Fruit fly (Drosophila melanogaster) whole organism, embryonic: ENCODE data around the gene CG31205.

ENCODE experiments used
- B-H2 ChIP-seq: fragments of 200-800 bp; sonication (Bioruptor generic); optimal IDR thresholded peaks from 2 replicates; lab custom pipeline; 2018; ENCODE audit warnings: missing biosample characterization, mild to moderate bottlenecking, missing genetic modification characterization
- Bteb2 ChIP-seq: fragments of 200-800 bp; sonication (Bioruptor generic); optimal IDR thresholded peaks from 2 replicates; lab custom pipeline; 2016; ENCODE audit warnings: missing biosample characterization, missing genetic modification characterization
- CG10274 ChIP-seq: fragments of 200-800 bp; sonication (Bioruptor generic); optimal IDR thresholded peaks from 3 replicates; lab custom pipeline; 2017; ENCODE audit warnings: missing biosample characterization, mild to moderate bottlenecking, missing genetic modification characterization
- CG10565 ChIP-seq: fragments of 200-800 bp; sonication (Bioruptor generic); optimal IDR thresholded peaks from 3 replicates; lab custom pipeline; 2016; ENCODE audit warnings: missing biosample characterization, mild to moderate bottlenecking, missing genetic modification characterization
- CG10959 ChIP-seq: fragments of 200-800 bp; sonication (Bioruptor generic); IDR thresholded peaks from 2 replicates; pipeline ENCODE4 v1.3.6; 2022; ENCODE audit warnings: missing biosample characterization, missing genetic modification characterization
- CG12155 ChIP-seq: fragments of 200-800 bp; sonication (Bioruptor generic); optimal IDR thresholded peaks from 3 replicates; lab custom pipeline; 2016; ENCODE audit warnings: missing biosample characterization, missing genetic modification characterization
- CG12744 ChIP-seq: fragments of 200-800 bp; sonication (Bioruptor generic); optimal IDR thresholded peaks from 2 replicates; lab custom pipeline; 2016; ENCODE audit warnings: missing biosample characterization, missing genetic modification characterization
- CG14667 ChIP-seq: fragments of 200-800 bp; sonication (Bioruptor generic); IDR thresholded peaks from 2 replicates; pipeline ENCODE4 v1.3.6; 2022; ENCODE audit warnings: missing biosample characterization, missing genetic modification characterization
- CG15011 ChIP-seq: fragments of 200-800 bp; sonication (Bioruptor generic); optimal IDR thresholded peaks from 3 replicates; lab custom pipeline; 2018; ENCODE audit warnings: missing biosample characterization, mild to moderate bottlenecking, missing genetic modification characterization
- CG1603 ChIP-seq: fragments of 200-800 bp; sonication (Bioruptor generic); optimal IDR thresholded peaks from 2 replicates; lab custom pipeline; 2019; ENCODE audit warnings: missing biosample characterization, mild to moderate bottlenecking, missing genetic modification characterization, moderate library complexity
- CG16813 ChIP-seq: fragments of 200-800 bp; sonication (Bioruptor generic); IDR thresholded peaks from 3 replicates; pipeline ENCODE4 v1.3.6; 2022; ENCODE audit warnings: missing biosample characterization, missing genetic modification characterization; ENCODE audit not compliant: partially characterized antibody
- CG16863 ChIP-seq: fragments of 200-800 bp; sonication (Bioruptor generic); optimal IDR thresholded peaks from 3 replicates; lab custom pipeline; 2016; ENCODE audit warnings: missing biosample characterization, missing genetic modification characterization
- CG17829 ChIP-seq: fragments of 200-800 bp; optimal IDR thresholded peaks from 2 replicates; lab custom pipeline; 2019; ENCODE audit warnings: missing biosample characterization, mild to moderate bottlenecking, missing genetic modification characterization, moderate library complexity
- CG17912 ChIP-seq: fragments of 200-800 bp; sonication (Bioruptor generic); optimal IDR thresholded peaks from 2 replicates; lab custom pipeline; 2018; ENCODE audit warnings: missing biosample characterization, mild to moderate bottlenecking, missing genetic modification characterization
- CG31224 ChIP-seq: fragments of 200-800 bp; sonication (Bioruptor generic); IDR thresholded peaks from 2 replicates; pipeline ENCODE4 v1.3.6; 2022; ENCODE audit warnings: missing biosample characterization, missing genetic modification characterization
- CG3407 ChIP-seq: fragments of 200-800 bp; sonication (Bioruptor generic); optimal IDR thresholded peaks from 2 replicates; lab custom pipeline; 2018; ENCODE audit warnings: missing biosample characterization, mild to moderate bottlenecking, missing genetic modification characterization
- CG4617 ChIP-seq: fragments of 200-800 bp; sonication (Bioruptor generic); optimal IDR thresholded peaks from 3 replicates; lab custom pipeline; 2016; ENCODE audit warnings: missing biosample characterization, missing genetic modification characterization, borderline replicate concordance
- CG5245 ChIP-seq: fragments of 200-800 bp; sonication (Bioruptor generic); optimal IDR thresholded peaks from 3 replicates; lab custom pipeline; 2016; ENCODE audit warnings: missing biosample characterization, missing genetic modification characterization
- CG6683 ChIP-seq: fragments of 200-800 bp; sonication (Bioruptor generic); optimal IDR thresholded peaks from 2 replicates; lab custom pipeline; 2017; ENCODE audit warnings: missing biosample characterization, mild to moderate bottlenecking, missing genetic modification characterization, missing genetic modification reagents
- CG6689 ChIP-seq: fragments of 200-800 bp; sonication (Bioruptor generic); IDR thresholded peaks from 2 replicates; pipeline ENCODE4 v1.3.6; 2022; ENCODE audit warnings: missing biosample characterization, missing genetic modification characterization
- CG7357 ChIP-seq: fragments of 200-800 bp; sonication (Bioruptor generic); IDR thresholded peaks from 3 replicates; pipeline ENCODE4 v1.3.6; 2022; ENCODE audit warnings: missing biosample characterization, missing genetic modification characterization
- CG7786 ChIP-seq: fragments of 200-800 bp; sonication (Bioruptor generic); optimal IDR thresholded peaks from 2 replicates; lab custom pipeline; 2016; ENCODE audit warnings: missing biosample characterization, missing genetic modification characterization
- CHES-1-like ChIP-seq: fragments of 200-800 bp; sonication (Bioruptor generic); optimal IDR thresholded peaks from 2 replicates; lab custom pipeline; 2016; ENCODE audit warnings: missing biosample characterization, missing genetic modification characterization
- ERR ChIP-seq: fragments of 200-800 bp; sonication (Bioruptor generic); optimal IDR thresholded peaks from 2 replicates; lab custom pipeline; 2016; ENCODE audit warnings: missing biosample characterization, missing genetic modification characterization
- HHEX ChIP-seq: fragments of 200-800 bp; sonication (Bioruptor generic); optimal IDR thresholded peaks from 3 replicates; lab custom pipeline; 2017; ENCODE audit warnings: missing biosample characterization, mild to moderate bottlenecking, missing genetic modification characterization, missing genetic modification reagents
- HLH3B ChIP-seq: fragments of 200-800 bp; sonication (Bioruptor generic); IDR thresholded peaks from 2 replicates; pipeline ENCODE4 v1.3.6; 2022; ENCODE audit warnings: missing biosample characterization, missing genetic modification characterization
- HLH4C ChIP-seq: fragments of 200-800 bp; sonication (Bioruptor generic); IDR thresholded peaks from 3 replicates; pipeline ENCODE4 v1.3.6; 2022; ENCODE audit warnings: missing biosample characterization, missing genetic modification characterization; ENCODE audit not compliant: partially characterized antibody
- Hmr ChIP-seq: fragments of 200-800 bp; sonication (Bioruptor generic); optimal IDR thresholded peaks from 3 replicates; lab custom pipeline; 2017; ENCODE audit warnings: mild to moderate bottlenecking, missing biosample characterization, missing genetic modification reagents, missing genetic modification characterization
- Lim3 ChIP-seq: fragments of 200-800 bp; sonication (Bioruptor generic); IDR thresholded peaks from 2 replicates; pipeline ENCODE4 v1.3.6; 2022; ENCODE audit warnings: missing biosample characterization, missing genetic modification characterization
- MBD-R2 ChIP-seq: fragments of 200-800 bp; sonication (Bioruptor generic); IDR thresholded peaks from 2 replicates; pipeline ENCODE4 v1.3.6; 2022; ENCODE audit warnings: missing biosample characterization, missing genetic modification characterization
- Mad ChIP-seq: fragments of 200-800 bp; sonication (Bioruptor generic); optimal IDR thresholded peaks from 2 replicates; lab custom pipeline; 2016; ENCODE audit warnings: missing biosample characterization, missing genetic modification characterization
- Mes4 ChIP-seq: fragments of 200-800 bp; sonication (Bioruptor generic); optimal IDR thresholded peaks from 2 replicates; lab custom pipeline; 2016; ENCODE audit warnings: missing biosample characterization, missing genetic modification characterization
- Mrtf ChIP-seq: fragments of 200-800 bp; sonication (Bioruptor generic); IDR thresholded peaks from 3 replicates; pipeline ENCODE4 v1.3.6; 2022; ENCODE audit warnings: missing biosample characterization, missing genetic modification characterization
- Neu2 ChIP-seq: fragments of 200-800 bp; sonication (Bioruptor generic); optimal IDR thresholded peaks from 3 replicates; lab custom pipeline; 2016; ENCODE audit warnings: missing biosample characterization, missing genetic modification characterization, borderline replicate concordance
- Nf-YA ChIP-seq: fragments of 200-800 bp; sonication (Bioruptor generic); IDR thresholded peaks from 2 replicates; pipeline ENCODE4 v1.3.6; 2022; ENCODE audit warnings: missing biosample characterization, missing genetic modification characterization
- Nf-YC ChIP-seq: fragments of 200-800 bp; optimal IDR thresholded peaks from 3 replicates; lab custom pipeline; 2019; ENCODE audit warnings: missing biosample characterization, mild to moderate bottlenecking, missing genetic modification characterization, moderate library complexity
- NfI ChIP-seq: fragments of 200-800 bp; sonication (Bioruptor generic); optimal IDR thresholded peaks from 3 replicates; lab custom pipeline; 2018; ENCODE audit warnings: missing biosample characterization, mild to moderate bottlenecking, missing genetic modification characterization, moderate library complexity
- Pdp1 ChIP-seq, 2 experiments: fragments of 200-800 bp; sonication (Bioruptor generic); optimal IDR thresholded peaks; 3 replicates each; lab custom pipeline; 2016; ENCODE audit warnings: missing biosample characterization in 2 of 2, missing genetic modification characterization in 2 of 2, mild to moderate bottlenecking in 1 of 2, moderate library complexity in 1 of 2
- Spps ChIP-seq: fragments of 200-800 bp; sonication (Bioruptor generic); optimal IDR thresholded peaks from 2 replicates; lab custom pipeline; 2018; ENCODE audit warnings: missing biosample characterization, mild to moderate bottlenecking, missing genetic modification characterization
- Xbp1 ChIP-seq: fragments of 200-800 bp; sonication (Bioruptor generic); optimal IDR thresholded peaks from 3 replicates; lab custom pipeline; 2016; ENCODE audit warnings: missing biosample characterization, mild to moderate bottlenecking, missing genetic modification characterization
- ci ChIP-seq: fragments of 200-800 bp; sonication (Bioruptor generic); IDR thresholded peaks from 3 replicates; pipeline ENCODE4 v1.3.6; 2022; ENCODE audit warnings: missing biosample characterization, missing genetic modification characterization
- crol ChIP-seq: fragments of 200-800 bp; sonication (Bioruptor generic); IDR thresholded peaks from 2 replicates; pipeline ENCODE4 v1.3.6; 2022; ENCODE audit warnings: missing biosample characterization, missing genetic modification characterization
- fru ChIP-seq: fragments of >200 bp; optimal IDR thresholded peaks from 2 replicates; lab custom pipeline; 2017
- gsb ChIP-seq: fragments of 200-800 bp; sonication (Bioruptor generic); IDR thresholded peaks from 2 replicates; pipeline ENCODE4 v1.3.6; 2022; ENCODE audit warnings: missing biosample characterization, missing genetic modification characterization
- gt ChIP-seq: fragments of 200-800 bp; sonication (Bioruptor generic); IDR thresholded peaks from 2 replicates; pipeline ENCODE4 v1.3.6; 2022; ENCODE audit warnings: missing biosample characterization, missing genetic modification characterization
- hkb ChIP-seq, 2 experiments: fragments of 200-800 bp in 1 of 2; fragments of >200 bp in 1 of 2; sonication (Bioruptor generic) in 1 of 2; IDR thresholded peaks in 1 of 2; optimal IDR thresholded peaks in 1 of 2; 2 replicates each; pipeline versions ENCODE4 v1.3.6 to Lab custom; 2017 to 2022; ENCODE audit warnings: missing biosample characterization in 1 of 2, missing genetic modification characterization in 1 of 2
- klu ChIP-seq: fragments of 200-800 bp; sonication (Bioruptor generic); IDR thresholded peaks from 2 replicates; pipeline ENCODE4 v1.3.6; 2022; ENCODE audit warnings: missing biosample characterization, missing genetic modification characterization
- pfk ChIP-seq: fragments of 200-800 bp; sonication (Bioruptor generic); optimal IDR thresholded peaks from 2 replicates; lab custom pipeline; 2018; ENCODE audit warnings: missing biosample characterization, mild to moderate bottlenecking, missing genetic modification characterization, moderate library complexity
- sens-2 ChIP-seq: fragments of 200-800 bp; sonication (Bioruptor generic); IDR thresholded peaks from 2 replicates; pipeline ENCODE4 v1.3.6; 2022; ENCODE audit warnings: missing biosample characterization, missing genetic modification characterization
- sna ChIP-seq: fragments of 200-800 bp; sonication (Bioruptor generic); IDR thresholded peaks from 2 replicates; pipeline ENCODE4 v1.3.6; 2022; ENCODE audit warnings: missing biosample characterization, missing genetic modification characterization; ENCODE audit not compliant: partially characterized antibody
- tll ChIP-seq, 2 experiments: fragments of 200-800 bp in 1 of 2; fragments of >200 bp in 1 of 2; sonication (Bioruptor generic) in 1 of 2; optimal IDR thresholded peaks; 2 replicates each; lab custom pipeline; 2017 to 2019; ENCODE audit warnings: missing biosample characterization in 2 of 2, missing genetic modification characterization in 2 of 2, mild to moderate bottlenecking in 1 of 2, moderate library complexity in 1 of 2

Gene CG31205

DNA sequence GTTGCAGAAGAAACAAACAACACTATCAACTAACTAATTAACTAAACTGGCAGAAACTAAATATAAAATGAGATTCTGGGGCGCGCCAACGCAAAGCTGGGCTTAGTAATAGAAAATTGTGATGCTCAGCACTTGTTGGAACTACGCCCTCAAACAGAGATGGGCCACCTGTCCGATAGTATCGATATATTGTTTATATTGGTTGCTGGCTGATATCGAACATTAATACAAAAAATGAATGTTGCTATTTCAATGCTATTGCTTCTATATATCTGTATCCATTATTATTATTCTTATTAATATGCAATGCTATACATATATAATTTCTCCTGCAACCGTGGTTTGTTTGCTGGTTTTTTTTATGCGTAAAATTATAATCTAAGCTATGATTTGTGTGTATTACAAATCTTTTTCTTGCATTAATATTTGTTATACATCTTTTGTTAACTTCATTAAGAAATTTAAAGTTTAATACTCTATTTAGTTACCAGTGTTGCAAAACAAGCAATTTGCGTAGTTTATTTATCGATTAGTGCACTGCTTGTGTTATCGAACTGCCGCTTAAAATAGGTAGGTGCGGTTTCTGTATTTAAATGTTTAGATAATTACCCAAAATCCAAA lies 30.9 kb downstream of the CG31205 start, which contains the start of gene CG31195 (continued):
- TF ChIP-seq CG14667 (GFP tag; lab: Robert Waterston, UW) (no peak), MBD-R2 (GFP tag; lab: Robert Waterston, UW) (peak; percentile 49), pfk (GFP tag; lab: Kevin White, UChicago) (no peak), CG7357 (GFP tag; lab: Robert Waterston, UW) (no peak), NfI (no peak), Mes4 (no peak), klu (GFP tag; lab: Robert Waterston, UW) (no peak), Nf-YA (no peak), CG10959 (GFP tag; lab: Robert Waterston, UW) (no peak), Xbp1 (GFP tag; lab: Kevin White, UChicago) (peak; percentile 2), CG1603 (tag; lab: Kevin White, UChicago) (no peak), hkb (optimal IDR thresholded peaks at IDR 0.05; lab: Kevin White, UChicago) (no peak), hkb (GFP tag; IDR thresholded peaks at IDR 0.05; lab: Robert Waterston, UW) (no peak), Mad (no peak), CG7786 (GFP tag; lab: Kevin White, UChicago) (no peak), Neu2 (no peak), CG17912 (GFP tag; lab: Kevin White, UChicago) (no peak), CG10565 (GFP tag; lab: Kevin White, UChicago) (no peak), B-H2 (GFP tag; lab: Kevin White, UChicago) (no peak), ci (GFP tag; lab: Robert Waterston, UW) (no peak), CG3407 (GFP tag; lab: Kevin White, UChicago) (no peak), gt (no peak), gsb (no peak), Lim3 (GFP tag; lab: Robert Waterston, UW) (no peak), CG6683 (GFP tag; lab: Kevin White, UChicago) (no peak), CG16813 (GFP tag; lab: Robert Waterston, UW) (peak; percentile 78), CG16863 (GFP tag; lab: Kevin White, UChicago) (no peak), Hmr (GFP tag; lab: Kevin White, UChicago) (no peak), HLH4C (GFP tag; lab: Robert Waterston, UW) (peak; percentile 75), crol (GFP tag; lab: Robert Waterston, UW) (no peak), sens-2 (no peak), Nf-YC (tag; lab: Kevin White, UChicago) (no peak), HLH3B (no peak), CG12155 (no peak), CG4617 (peak; percentile 11), CG10274 (GFP tag; lab: Kevin White, UChicago) (no peak), ERR (GFP tag; lab: Kevin White, UChicago) (no peak), CG6689 (GFP tag; lab: Robert Waterston, UW) (no peak), sna (GFP tag; lab: Robert Waterston, UW) (peak; percentile 75), Mrtf (GFP tag; lab: Robert Waterston, UW) (no peak), CHES-1-like (GFP tag; lab: Kevin White, UChicago) (no peak), CG15011 (GFP tag; lab: Kevin White, UChicago) (no peak), CG12744 (GFP tag; lab: Kevin White, UChicago) (no peak), CG31224 (GFP tag; lab: Robert Waterston, UW) (no peak), CG17829 (no peak), CG5245 (GFP tag; lab: Kevin White, UChicago) (no peak), HHEX (no peak), fru (no peak), tll (GFP tag; optimal IDR thresholded peaks at IDR 0.05; lab: Kevin White, UChicago) (no peak), Pdp1 (GFP tag; optimal IDR thresholded peaks at IDR 0.05; lab: Kevin White, UChicago) (no peak), Spps (no peak), Bteb2 (GFP tag; lab: Kevin White, UChicago) (no peak)
